Fruit fly (Drosophila melanogaster): ENCODE results near the gene CG34263.

- no peak for TF ChIP-seq Mio (GFP tag; optimal IDR thresholded peaks at IDR 0.05)
- TF ChIP-seq Abd-B (GFP tag; optimal IDR thresholded peaks at IDR 0.05): no peak
- TF ChIP-seq Jra (GFP tag; optimal IDR thresholded peaks at IDR 0.05): no peak
- no peak for TF ChIP-seq psq (GFP tag; optimal IDR thresholded peaks at IDR 0.05)
- TF ChIP-seq HLH106 (tag; optimal IDR thresholded peaks at IDR 0.05): no peak
- TF ChIP-seq Dfd (GFP tag; optimal IDR thresholded peaks at IDR 0.05): no peak
- TF ChIP-seq tai (GFP tag; optimal IDR thresholded peaks at IDR 0.05): no peak
- no peak for TF ChIP-seq Hr83 (GFP tag; optimal IDR thresholded peaks at IDR 0.05; ENCODE audit: poor library complexity, severe bottlenecking)
- TF ChIP-seq CG9705 (GFP tag; optimal IDR thresholded peaks at IDR 0.05): no peak
These were observed 49.4 kb upstream of the CG34263 start for dm6 chr3L:315140-315539.

Data from whole organism, wandering third instar larva.